Fruit fly (Drosophila melanogaster): Measurements from ENCODE around the gene EMC2A.

Gene EMC2A

DNA sequence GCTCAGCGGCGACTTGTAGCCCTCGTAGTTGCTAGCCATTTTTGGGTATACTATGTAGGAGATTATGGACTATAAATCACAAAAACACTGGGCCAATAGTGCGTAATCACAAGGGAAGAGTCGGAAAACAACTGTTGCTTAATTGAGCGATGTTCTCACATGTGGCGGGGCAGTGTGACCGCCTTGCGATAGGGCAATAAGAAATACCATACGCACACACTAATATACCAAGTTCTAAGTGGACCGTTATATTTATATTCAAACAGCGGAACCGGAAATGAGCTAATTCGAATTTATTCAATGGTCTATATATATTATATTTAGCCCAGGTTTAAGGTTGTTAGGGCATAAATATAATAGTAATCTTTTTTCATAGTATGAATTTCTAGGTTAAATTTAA, 25.1 kb upstream of the EMC2A start, which contains the start of gene Adsl (continued):
- TF ChIP-seq CG17829 (tag; optimal IDR thresholded peaks at IDR 0.05) (no peak), Rfx (GFP tag; IDR thresholded peaks at IDR 0.05) (no peak; the same call in none of the 2 replicates), CG11696 (GFP tag; IDR thresholded peaks at IDR 0.05) (no peak), CG16813 (GFP tag; IDR thresholded peaks at IDR 0.05; ENCODE audit: partially characterized antibody) (no peak), onecut (GFP tag; IDR thresholded peaks at IDR 0.05) (peak; percentile 61), MBD-R2 (GFP tag; IDR thresholded peaks at IDR 0.05) (peak; percentile 71), CG2678 (tag; optimal IDR thresholded peaks at IDR 0.05) (no peak), ftz-f1 (GFP tag; optimal IDR thresholded peaks at IDR 0.05) (no peak), zen2 (GFP tag; IDR thresholded peaks at IDR 0.05; ENCODE audit: partially characterized antibody) (no peak), Kr (GFP tag; optimal IDR thresholded peaks at IDR 0.05) (no peak), amos (GFP tag; IDR thresholded peaks at IDR 0.05; ENCODE audit: partially characterized antibody) (no peak), CG14441 (GFP tag; IDR thresholded peaks at IDR 0.05) (no peak), Pdp1 (GFP tag; optimal IDR thresholded peaks at IDR 0.05) (peak in 1 of 2 experiments; percentile 84), Nf-YB (GFP tag; optimal IDR thresholded peaks at IDR 0.05) (peak; percentile 53), CG3407 (GFP tag; optimal IDR thresholded peaks at IDR 0.05) (peak; percentile 72), Hr51 (GFP tag; optimal IDR thresholded peaks at IDR 0.05) (peak in 1 of 2 experiments; percentile 9), CG7839 (tag; optimal IDR thresholded peaks at IDR 0.05) (no peak), CG8388 (GFP tag; optimal IDR thresholded peaks at IDR 0.05) (no peak), nmo (GFP tag; optimal IDR thresholded peaks at IDR 0.05) (peak; percentile 73), CG1024 (GFP tag; IDR thresholded peaks at IDR 0.05) (peak; percentile 43), pb (GFP tag; optimal IDR thresholded peaks at IDR 0.05) (peak; percentile 11), cwo (GFP tag; optimal IDR thresholded peaks at IDR 0.05) (peak; percentile 37), klu (GFP tag; IDR thresholded peaks at IDR 0.05) (no peak), esg (GFP tag; conservative IDR thresholded peaks at IDR 0.05) (no peak), CG4707 (GFP tag; optimal IDR thresholded peaks at IDR 0.05) (peak; percentile 75), CG14710 (tag; optimal IDR thresholded peaks at IDR 0.05) (peak; percentile 79), CG6765 (GFP tag; optimal IDR thresholded peaks at IDR 0.05) (peak; percentile 78), Deaf1 (tag; optimal IDR thresholded peaks at IDR 0.05) (no peak), Atf3 (GFP tag; optimal IDR thresholded peaks at IDR 0.05) (no peak), exex (tag; optimal IDR thresholded peaks at IDR 0.05) (no peak), trh (GFP tag; optimal IDR thresholded peaks at IDR 0.05) (peak; percentile 3), CG2129 (GFP tag; IDR thresholded peaks at IDR 0.05; ENCODE audit: partially characterized antibody) (no peak), shn (GFP tag; optimal IDR thresholded peaks at IDR 0.05) (no peak), CG34422 (GFP tag; IDR thresholded peaks at IDR 0.05) (peak; percentile 42; the same call in 1 of the 3 replicates), odd (GFP tag; optimal IDR thresholded peaks at IDR 0.05) (peak; percentile 79), corto (GFP tag; optimal IDR thresholded peaks at IDR 0.05) (no peak), CG6272 (GFP tag; IDR thresholded peaks at IDR 0.05) (no peak), CG10654 (GFP tag; optimal IDR thresholded peaks at IDR 0.05) (peak; percentile 26), Dek (tag; optimal IDR thresholded peaks at IDR 0.05) (no peak), CG17359 (tag; optimal IDR thresholded peaks at IDR 0.05) (no peak), CrebB (tag; optimal IDR thresholded peaks at IDR 0.05) (peak; percentile 86), hkb (optimal IDR thresholded peaks at IDR 0.05) (no peak), hkb (GFP tag; IDR thresholded peaks at IDR 0.05) (peak; percentile 73), Rx (GFP tag; IDR thresholded peaks at IDR 0.05) (no peak), CG10274 (GFP tag; optimal IDR thresholded peaks at IDR 0.05) (peak; percentile 34), trem (tag; optimal IDR thresholded peaks at IDR 0.05) (peak; percentile 84), Side (GFP tag; optimal IDR thresholded peaks at IDR 0.05) (peak; percentile 20), CG13123 (GFP tag; optimal IDR thresholded peaks at IDR 0.05) (no peak), HLH54F (GFP tag; optimal IDR thresholded peaks at IDR 0.05) (peak; percentile 2), GATAe (GFP tag; conservative IDR thresholded peaks at IDR 0.05) (no peak)
